Worm (Caenorhabditis elegans) whole organism, early embryonic: ENCODE results near the gene nucl-1.

Source experiments
- B0310.2 ChIP-seq: sonication (generic microtip); optimal IDR thresholded peaks from 2 replicates; lab custom pipeline; 2016; ENCODE audit warnings: mild to moderate bottlenecking, missing genetic modification characterization, missing compliant biosample characterization
- F13C5.2 ChIP-seq: sonication (generic microtip); optimal IDR thresholded peaks from 2 replicates; lab custom pipeline; 2017; ENCODE audit warnings: mild to moderate bottlenecking, missing genetic modification characterization, inconsistent platforms, missing compliant biosample characterization
- aly-1 ChIP-seq: sonication (generic microtip); optimal IDR thresholded peaks from 2 replicates; lab custom pipeline; 2016; ENCODE audit warnings: missing genetic modification characterization, missing compliant biosample characterization
- ama-1 ChIP-seq: fragments of 150-350 bp; optimal IDR thresholded peaks from 2 replicates; lab custom pipeline; 2014
- ceh-13 ChIP-seq: fragments of 200-800 bp; sonication (Bioruptor generic); optimal IDR thresholded peaks from 2 replicates; lab custom pipeline; 2018; ENCODE audit warnings: mild to moderate bottlenecking, missing genetic modification characterization, missing compliant biosample characterization
- ceh-36 ChIP-seq: sonication (generic microtip); optimal IDR thresholded peaks from 2 replicates; lab custom pipeline; 2016; ENCODE audit warnings: missing genetic modification characterization, inconsistent platforms, missing compliant biosample characterization
- ets-7 ChIP-seq: sonication (generic microtip); optimal IDR thresholded peaks from 2 replicates; lab custom pipeline; 2016; ENCODE audit warnings: missing genotype, missing genetic modification characterization, missing compliant biosample characterization
- flt-1 ChIP-seq: fragments of 200-800 bp; sonication (Bioruptor generic); IDR thresholded peaks from 2 replicates; pipeline ENCODE4 v1.3.6; 2022; ENCODE audit warnings: missing genetic modification characterization, missing compliant biosample characterization
- hmbx-1 ChIP-seq: sonication (generic microtip); optimal IDR thresholded peaks from 2 replicates; lab custom pipeline; 2016; ENCODE audit warnings: mild to moderate bottlenecking, missing genetic modification characterization, missing compliant biosample characterization
- hmg-4 ChIP-seq: fragments of 200-800 bp; sonication (Bioruptor generic); optimal IDR thresholded peaks from 2 replicates; lab custom pipeline; 2018; ENCODE audit warnings: mild to moderate bottlenecking, missing genetic modification characterization, missing compliant biosample characterization
- hnd-1 ChIP-seq: sonication (generic microtip); optimal IDR thresholded peaks from 2 replicates; lab custom pipeline; 2016; ENCODE audit warnings: missing genetic modification characterization, missing compliant biosample characterization
- pes-1 ChIP-seq: fragments of 200-800 bp; sonication (Bioruptor generic); IDR thresholded peaks from 2 replicates; pipeline ENCODE4 v1.3.6; 2022; ENCODE audit warnings: missing genetic modification reagents, missing genetic modification characterization, missing compliant biosample characterization
- sea-1 ChIP-seq: fragments of 200-800 bp; sonication (Bioruptor generic); conservative IDR thresholded peaks from 2 replicates; pipeline ENCODE4 v1.3.6; 2022; ENCODE audit warnings: missing genetic modification characterization, missing compliant biosample characterization
- tbx-11 ChIP-seq: fragments of 200-800 bp; sonication (Bioruptor generic); IDR thresholded peaks from 2 replicates; pipeline ENCODE4 v1.3.6; 2022; ENCODE audit warnings: missing genetic modification characterization, missing compliant biosample characterization
- tra-4 ChIP-seq: sonication (generic microtip); optimal IDR thresholded peaks from 2 replicates; lab custom pipeline; 2017; ENCODE audit warnings: missing genetic modification characterization, missing compliant biosample characterization

Gene nucl-1

DNA sequence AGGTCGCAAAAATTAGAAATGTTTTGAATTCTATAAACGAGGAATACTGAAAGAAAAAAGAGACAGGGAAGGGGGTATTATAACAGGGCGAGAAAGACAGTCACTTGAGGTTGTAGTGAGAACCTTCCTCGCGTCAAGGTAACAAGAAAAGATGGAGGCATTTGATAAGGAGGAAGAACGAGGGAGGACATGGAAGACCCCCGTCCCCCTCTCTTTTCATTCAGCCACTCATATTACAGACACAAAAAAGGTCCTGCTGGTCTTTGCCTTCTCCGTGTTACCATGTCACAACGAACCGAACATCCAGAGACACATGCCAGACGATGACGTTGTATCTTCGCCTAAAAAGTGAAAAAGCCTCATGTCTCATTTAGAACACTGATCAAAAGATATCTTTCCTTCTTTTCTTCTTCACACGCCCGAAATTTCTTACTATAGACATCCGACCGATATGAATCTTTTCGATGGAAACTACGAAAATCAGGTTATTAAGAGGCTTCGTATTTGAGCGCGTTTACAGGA lies 48.0 kb downstream of the nucl-1 start:
- TF ChIP-seq F13C5.2 (tag; lab: Kevin White, UChicago) (no peak), tbx-11 (GFP tag; lab: Robert Waterston, UW) (no peak), ama-1 (no peak), tra-4 (tag; lab: Kevin White, UChicago) (no peak), sea-1 (GFP tag; lab: Robert Waterston, UW) (no peak), B0310.2 (tag; lab: Kevin White, UChicago) (no peak), pes-1 (GFP tag; lab: Robert Waterston, UW) (no peak), aly-1 (tag; lab: Kevin White, UChicago) (no peak), ceh-13 (no peak), hnd-1 (tag; lab: Kevin White, UChicago) (no peak), hmg-4 (GFP tag; lab: Kevin White, UChicago) (no peak), hmbx-1 (no peak), ceh-36 (tag; lab: Kevin White, UChicago) (no peak), flt-1 (GFP tag; lab: Robert Waterston, UW) (no peak), ets-7 (no peak)

ce11 chrIV:8239584-8239983 lies 49.7 kb downstream of the nucl-1 start:
- TF ChIP-seq hmbx-1 (no peak), ama-1 (no peak), B0310.2 (tag; lab: Kevin White, UChicago) (no peak), ets-7 (no peak)
